Worm (Caenorhabditis elegans) whole organism, early embryonic: ENCODE measurements around the gene gcy-14.

Experiments
- B0310.2 ChIP-seq: sonication (generic microtip); optimal IDR thresholded peaks from 2 replicates; lab custom pipeline; 2016; ENCODE audit warnings: mild to moderate bottlenecking, missing genetic modification characterization, missing compliant biosample characterization
- ama-1 ChIP-seq: fragments of 150-350 bp; optimal IDR thresholded peaks from 2 replicates; lab custom pipeline; 2014
- flt-1 ChIP-seq: fragments of 200-800 bp; sonication (Bioruptor generic); IDR thresholded peaks from 2 replicates; pipeline ENCODE4 v1.3.6; 2022; ENCODE audit warnings: missing genetic modification characterization, missing compliant biosample characterization
- hmbx-1 ChIP-seq: sonication (generic microtip); optimal IDR thresholded peaks from 2 replicates; lab custom pipeline; 2016; ENCODE audit warnings: mild to moderate bottlenecking, missing genetic modification characterization, missing compliant biosample characterization

DNA sequence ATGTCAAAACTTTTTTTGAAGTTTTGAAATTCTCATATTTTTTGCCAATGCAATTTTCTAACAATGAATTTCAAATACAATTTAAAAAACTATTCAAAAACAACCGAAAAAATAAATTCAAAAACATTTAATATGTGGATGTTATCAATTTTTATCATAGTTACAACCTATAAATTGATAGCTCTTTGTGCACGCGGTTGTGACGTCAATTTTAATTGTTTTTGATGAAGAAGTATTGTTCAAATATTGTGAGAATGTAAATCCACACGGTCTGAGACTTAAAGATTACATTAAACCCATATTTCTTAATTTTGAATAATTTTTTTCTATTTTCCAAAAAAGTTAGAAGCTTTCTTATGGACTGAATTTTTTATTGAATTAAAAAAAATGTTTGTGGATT, 16.1 kb downstream of the gcy-14 start:
- TF ChIP-seq B0310.2 (no peak), ama-1 (lab: Kevin White, UChicago) (no peak), hmbx-1 (tag; lab: Kevin White, UChicago) (no peak), flt-1 (GFP tag; lab: Robert Waterston, UW) (no peak)
